Worm (Caenorhabditis elegans): Measurements from ENCODE around the gene C08F11.12.

DNA sequence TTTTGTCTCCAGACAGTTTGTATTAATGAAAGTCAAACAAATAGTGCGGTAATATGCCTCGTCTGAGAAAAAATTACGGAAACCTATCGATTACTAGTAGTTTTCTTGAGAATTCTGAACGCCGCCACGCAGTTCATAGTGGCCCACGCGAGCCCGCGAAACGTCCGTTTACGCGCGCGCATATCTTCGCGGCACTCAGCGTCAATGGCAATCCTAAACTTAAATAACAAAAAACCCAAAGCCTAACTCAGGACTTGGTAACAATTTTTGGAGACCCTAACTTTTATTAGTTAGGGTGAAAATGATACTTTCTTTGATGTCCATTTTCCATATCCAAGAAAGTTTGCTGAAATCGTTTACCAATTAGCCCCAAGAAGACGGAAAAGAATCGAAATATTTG lies 49.9 kb downstream of the C08F11.12 start:
- no peak for TF ChIP-seq ahr-1 (tag; optimal IDR thresholded peaks at IDR 0.05)
- no peak for TF ChIP-seq ceh-6 (GFP tag; optimal IDR thresholded peaks at IDR 0.05)
- TF ChIP-seq tbx-2 (tag; optimal IDR thresholded peaks at IDR 0.05): no peak
- TF ChIP-seq fkh-10 (GFP tag; optimal IDR thresholded peaks at IDR 0.05): no peak
- no peak for TF ChIP-seq ceh-2 (tag; optimal IDR thresholded peaks at IDR 0.05)
- no peak for TF ChIP-seq elt-2 (tag; optimal IDR thresholded peaks at IDR 0.05)
- TF ChIP-seq pag-3 (tag; optimal IDR thresholded peaks at IDR 0.05; ENCODE audit: borderline replicate concordance): no peak
- no peak for TF ChIP-seq ceh-18 (tag; optimal IDR thresholded peaks at IDR 0.05)
